Fruit fly (Drosophila melanogaster): ENCODE measurements around the gene CG12219.

The CG12219 gene

dm6 chrX:6265456-6265877 lies 35.6 kb downstream of the CG12219 start (continued):
- TF ChIP-seq CG4404 (GFP tag; IDR thresholded peaks at IDR 0.05) (peak; percentile 83), lola (GFP tag; optimal IDR thresholded peaks at IDR 0.05) (peak in 1 of 3 experiments; percentile 91), CoRest (tag; optimal IDR thresholded peaks at IDR 0.05) (peak; percentile 98), CG3726 (GFP tag; IDR thresholded peaks at IDR 0.05) (peak; percentile 89), CG2120 (GFP tag; optimal IDR thresholded peaks at IDR 0.05) (peak; percentile 94), nmo (GFP tag; optimal IDR thresholded peaks at IDR 0.05) (peak; percentile 98), Awh (GFP tag; IDR thresholded peaks at IDR 0.05) (peak; percentile 93), CG33213 (GFP tag; optimal IDR thresholded peaks at IDR 0.05) (peak; percentile 92), Myb (GFP tag; optimal IDR thresholded peaks at IDR 0.05) (peak; percentile 82), CG7928 (GFP tag; optimal IDR thresholded peaks at IDR 0.05) (peak; percentile 66), CkIIα-i1 (GFP tag; IDR thresholded peaks at IDR 0.05) (peak; percentile 70; the same call in 1 of the 2 replicates), CG34376 (GFP tag; optimal IDR thresholded peaks at IDR 0.05) (peak; percentile 86), CTCF (GFP tag; optimal IDR thresholded peaks at IDR 0.05) (peak; percentile 72), sqz (GFP tag; optimal IDR thresholded peaks at IDR 0.05) (peak; percentile 94), CG4854 (GFP tag; optimal IDR thresholded peaks at IDR 0.05) (peak; percentile 93), Pdp1 (GFP tag; optimal IDR thresholded peaks at IDR 0.05) (peak; percentile 92 to 96), amos (GFP tag; IDR thresholded peaks at IDR 0.05; ENCODE audit: partially characterized antibody) (no peak), CG14710 (tag; optimal IDR thresholded peaks at IDR 0.05) (peak; percentile 91), wdn (GFP tag; IDR thresholded peaks at IDR 0.05) (peak; percentile 91), exex (tag; optimal IDR thresholded peaks at IDR 0.05) (peak; percentile 67), ranshi (GFP tag; IDR thresholded peaks at IDR 0.05) (peak; percentile 92), CG9817 (tag; optimal IDR thresholded peaks at IDR 0.05) (peak; percentile 91), mld (GFP tag; IDR thresholded peaks at IDR 0.05; ENCODE audit: partially characterized antibody) (no peak), HmgD (GFP tag; optimal IDR thresholded peaks at IDR 0.05) (peak; percentile 91), CG3838 (GFP tag; optimal IDR thresholded peaks at IDR 0.05) (peak; percentile 86), HHEX (GFP tag; optimal IDR thresholded peaks at IDR 0.05) (peak; percentile 95), Gug (GFP tag; IDR thresholded peaks at IDR 0.05) (peak; percentile 92), CG1602 (GFP tag; optimal IDR thresholded peaks at IDR 0.05) (peak; percentile 95), CG3847 (GFP tag; IDR thresholded peaks at IDR 0.05) (peak; percentile 91), NC2β (GFP tag; optimal IDR thresholded peaks at IDR 0.05) (peak; percentile 96), NFAT (GFP tag; IDR thresholded peaks at IDR 0.05) (peak; percentile 86), CG11093 (GFP tag; IDR thresholded peaks at IDR 0.05) (peak; percentile 91), gem (tag; optimal IDR thresholded peaks at IDR 0.05) (peak; percentile 98), Scr (GFP tag; IDR thresholded peaks at IDR 0.05; ENCODE audit: partially characterized antibody) (0 out of 2 replicates have a peak, but pooled peaks have one; percentile 33), NfI (GFP tag; optimal IDR thresholded peaks at IDR 0.05) (peak; percentile 94), tap (tag; optimal IDR thresholded peaks at IDR 0.05) (peak; percentile 93), hb (GFP tag; IDR thresholded peaks at IDR 0.05; ENCODE audit: partially characterized antibody) (0 out of 3 replicates have a peak, but pooled peaks have one; percentile 36), sc (optimal IDR thresholded peaks at IDR 0.05) (no peak), sc (GFP tag; optimal IDR thresholded peaks at IDR 0.05) (peak; percentile 92), onecut (GFP tag; IDR thresholded peaks at IDR 0.05) (peak; percentile 89), her (GFP tag; optimal IDR thresholded peaks at IDR 0.05) (peak; percentile 91), Rfx (GFP tag; IDR thresholded peaks at IDR 0.05) (peak; percentile 88), CG32772 (GFP tag; IDR thresholded peaks at IDR 0.05) (peak; percentile 95), CG2889 (GFP tag; IDR thresholded peaks at IDR 0.05) (peak; percentile 82), CG15269 (tag; optimal IDR thresholded peaks at IDR 0.05) (peak; percentile 98), Lim3 (GFP tag; IDR thresholded peaks at IDR 0.05) (peak; percentile 87), CG1529 (GFP tag; optimal IDR thresholded peaks at IDR 0.05) (peak; percentile 97), CG10209 (GFP tag; optimal IDR thresholded peaks at IDR 0.05) (peak; percentile 96), CG6689 (GFP tag; IDR thresholded peaks at IDR 0.05) (peak; percentile 97), Nf-YB (GFP tag; optimal IDR thresholded peaks at IDR 0.05) (peak; percentile 85), Dref (GFP tag; IDR thresholded peaks at IDR 0.05) (0 out of 2 replicates have a peak, but pooled peaks have one; percentile 23)
